Fruit fly (Drosophila melanogaster): ENCODE results near the gene trh.
A peak's percentile ranks its signal among the peaks of the same experiment; 100 is the strongest.

Gene trh

DNA sequence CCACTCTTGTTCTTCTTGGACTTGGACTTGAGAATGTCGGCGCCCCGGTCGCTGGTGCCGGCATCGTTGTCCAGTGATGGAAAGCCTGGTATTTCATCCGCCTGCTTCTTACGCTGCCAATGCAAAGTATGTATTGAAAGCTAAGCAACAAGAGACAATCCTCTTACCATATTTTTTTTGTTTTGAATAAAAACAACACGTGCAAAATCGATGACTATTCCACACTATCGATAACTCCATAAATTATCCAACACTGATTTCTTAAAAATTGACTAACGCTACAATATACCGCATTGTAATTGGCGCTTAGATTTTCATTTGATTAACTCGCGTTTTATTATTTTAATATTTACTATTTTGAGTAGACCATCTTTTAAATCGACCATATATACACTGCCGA, 67.9 kb downstream of the trh start, which contains the start of gene CG32344 (continued):
- TF ChIP-seq CG7987 (GFP tag; optimal IDR thresholded peaks at IDR 0.05): peak; percentile 21
- no peak for TF ChIP-seq pros (GFP tag; optimal IDR thresholded peaks at IDR 0.05)
- no peak for TF ChIP-seq jigr1 (GFP tag; IDR thresholded peaks at IDR 0.05)
- TF ChIP-seq Jarid2 (GFP tag; optimal IDR thresholded peaks at IDR 0.05): no peak
- no peak for TF ChIP-seq CG31388 (GFP tag; optimal IDR thresholded peaks at IDR 0.05)
- no peak for TF ChIP-seq usp (GFP tag; optimal IDR thresholded peaks at IDR 0.05)
- TF ChIP-seq CG9797 (GFP tag; optimal IDR thresholded peaks at IDR 0.05): peak; percentile 41
- TF ChIP-seq CG34376 (GFP tag; optimal IDR thresholded peaks at IDR 0.05): no peak
- no peak for TF ChIP-seq Xrp1 (GFP tag; IDR thresholded peaks at IDR 0.05)
- no peak for TF ChIP-seq CG2678 (tag; optimal IDR thresholded peaks at IDR 0.05)
- TF ChIP-seq GATAe (GFP tag; conservative IDR thresholded peaks at IDR 0.05): no peak
- TF ChIP-seq MBD-R2 (GFP tag; IDR thresholded peaks at IDR 0.05): peak; percentile 62; the same call in 1 of the 2 replicates
- no peak for TF ChIP-seq Neu2 (GFP tag; optimal IDR thresholded peaks at IDR 0.05; ENCODE audit: borderline replicate concordance)
- no peak for TF ChIP-seq ERR (GFP tag; optimal IDR thresholded peaks at IDR 0.05)
- TF ChIP-seq lov (optimal IDR thresholded peaks at IDR 0.05): no peak
- TF ChIP-seq lov (GFP tag; IDR thresholded peaks at IDR 0.05): no peak
- no peak for TF ChIP-seq CG12769 (tag; optimal IDR thresholded peaks at IDR 0.05)
- no peak for TF ChIP-seq eyg (GFP tag; optimal IDR thresholded peaks at IDR 0.05)
- no peak for TF ChIP-seq CG10543 (GFP tag; optimal IDR thresholded peaks at IDR 0.05)
- TF ChIP-seq CG31224 (GFP tag; IDR thresholded peaks at IDR 0.05): no peak
- TF ChIP-seq rib (GFP tag; IDR thresholded peaks at IDR 0.05): no peak
- TF ChIP-seq Hmr (GFP tag; optimal IDR thresholded peaks at IDR 0.05): no peak
- no peak for TF ChIP-seq CHES-1-like (GFP tag; optimal IDR thresholded peaks at IDR 0.05)
- TF ChIP-seq phol (tag; optimal IDR thresholded peaks at IDR 0.05): peak; percentile 27
- TF ChIP-seq gfzf (GFP tag; optimal IDR thresholded peaks at IDR 0.05): peak; percentile 83
- TF ChIP-seq Trl (optimal IDR thresholded peaks at IDR 0.05): no peak
- no peak for TF ChIP-seq Trl (GFP tag; optimal IDR thresholded peaks at IDR 0.05)
- TF ChIP-seq CG15696 (tag; optimal IDR thresholded peaks at IDR 0.05): no peak
- no peak for TF ChIP-seq Oaz (GFP tag; IDR thresholded peaks at IDR 0.05)
- no peak for TF ChIP-seq onecut (GFP tag; IDR thresholded peaks at IDR 0.05)
- TF ChIP-seq ems (GFP tag; optimal IDR thresholded peaks at IDR 0.05): no peak
- no peak for TF ChIP-seq crc (GFP tag; optimal IDR thresholded peaks at IDR 0.05)
- TF ChIP-seq pb (GFP tag; optimal IDR thresholded peaks at IDR 0.05): no peak
- peak; percentile 90 for TF ChIP-seq E2f2 (GFP tag; IDR thresholded peaks at IDR 0.05)
- TF ChIP-seq gsb-n (tag; optimal IDR thresholded peaks at IDR 0.05): no peak
- TF ChIP-seq gcm2 (GFP tag; optimal IDR thresholded peaks at IDR 0.05): no peak
- TF ChIP-seq CG17829 (tag; optimal IDR thresholded peaks at IDR 0.05): peak; percentile 33
- no peak for TF ChIP-seq H2.0 (GFP tag; IDR thresholded peaks at IDR 0.05)
- no peak for TF ChIP-seq tin (GFP tag; optimal IDR thresholded peaks at IDR 0.05)
- no peak for TF ChIP-seq toy (GFP tag; IDR thresholded peaks at IDR 0.05)
- no peak for TF ChIP-seq slou (GFP tag; optimal IDR thresholded peaks at IDR 0.05)
- TF ChIP-seq jing (GFP tag; optimal IDR thresholded peaks at IDR 0.05): no peak
- TF ChIP-seq HHEX (GFP tag; optimal IDR thresholded peaks at IDR 0.05): no peak
- no peak for TF ChIP-seq Aef1 (GFP tag; IDR thresholded peaks at IDR 0.05)
- no peak for TF ChIP-seq Bdp1 (GFP tag; optimal IDR thresholded peaks at IDR 0.05)
- TF ChIP-seq Sin3A (optimal IDR thresholded peaks at IDR 0.05): no peak
- no peak for TF ChIP-seq wdn (GFP tag; IDR thresholded peaks at IDR 0.05)
- peak; percentile 63 for TF ChIP-seq Sry-δ (GFP tag; optimal IDR thresholded peaks at IDR 0.05)
- TF ChIP-seq CoRest (tag; optimal IDR thresholded peaks at IDR 0.05): peak; percentile 28
- TF ChIP-seq pho (GFP tag; optimal IDR thresholded peaks at IDR 0.05): no peak
- TF ChIP-seq pum (GFP tag; optimal IDR thresholded peaks at IDR 0.05): no peak
- TF ChIP-seq da (GFP tag; optimal IDR thresholded peaks at IDR 0.05): no peak
- no peak for TF ChIP-seq pnt (GFP tag; optimal IDR thresholded peaks at IDR 0.05)
- TF ChIP-seq Optix (GFP tag; IDR thresholded peaks at IDR 0.05): no peak
